Worm (Caenorhabditis elegans): ENCODE data around the gene Y37D8A.3.

Gene Y37D8A.3

ce11 chrIII:12842858-12843257 lies 13.7 kb downstream of the Y37D8A.3 start:
- TF ChIP-seq nhr-85 (tag) (peak; percentile 89), blmp-1 (tag; optimal IDR thresholded peaks at IDR 0.05) (peak; percentile 19), lin-14 (GFP tag; optimal IDR thresholded peaks at IDR 0.05) (peak; percentile 31), mef-2 (tag; optimal IDR thresholded peaks at IDR 0.05) (no peak), irx-1 (tag; optimal IDR thresholded peaks at IDR 0.05) (no peak), nhr-19 (GFP tag; conservative IDR thresholded peaks at IDR 0.05) (no peak), ztf-11 (tag; optimal IDR thresholded peaks at IDR 0.05) (no peak), fkh-8 (tag; optimal IDR thresholded peaks at IDR 0.05) (no peak), hlh-4 (tag; optimal IDR thresholded peaks at IDR 0.05) (no peak), nhr-237 (tag; optimal IDR thresholded peaks at IDR 0.05) (no peak), hpl-2 (GFP tag; optimal IDR thresholded peaks at IDR 0.05) (no peak), unc-98 (GFP tag; IDR thresholded peaks at IDR 0.05) (no peak), lin-39 (tag; optimal IDR thresholded peaks at IDR 0.05) (no peak), swsn-7 (tag; optimal IDR thresholded peaks at IDR 0.05) (no peak), Y116A8C.19 (tag; optimal IDR thresholded peaks at IDR 0.05; ENCODE audit: borderline replicate concordance) (no peak), ceh-63 (GFP tag; optimal IDR thresholded peaks at IDR 0.05) (no peak), nhr-47 (tag; optimal IDR thresholded peaks at IDR 0.05) (no peak), efl-1 (optimal IDR thresholded peaks at IDR 0.05) (no peak), efl-1 (GFP tag; optimal IDR thresholded peaks at IDR 0.05 in 1 of 2) (no peak), tbx-2 (tag; optimal IDR thresholded peaks at IDR 0.05) (peak; percentile 13), nhr-90 (tag; optimal IDR thresholded peaks at IDR 0.05; ENCODE audit: poor library complexity) (peak; percentile 5), egl-13 (tag; optimal IDR thresholded peaks at IDR 0.05) (no peak), unc-86 (tag; optimal IDR thresholded peaks at IDR 0.05) (no peak), nhr-71 (tag; optimal IDR thresholded peaks at IDR 0.05) (peak; percentile 22), rnt-1 (tag; optimal IDR thresholded peaks at IDR 0.05) (no peak), zip-4 (GFP tag; optimal IDR thresholded peaks at IDR 0.05) (no peak), lin-35 (GFP tag; optimal IDR thresholded peaks at IDR 0.05) (peak in 1 of 2 experiments; percentile 28), lir-3 (tag; optimal IDR thresholded peaks at IDR 0.05; ENCODE audit: poor library complexity) (no peak), nhr-77 (tag; optimal IDR thresholded peaks at IDR 0.05) (no peak), unc-130 (tag; optimal IDR thresholded peaks at IDR 0.05) (peak; percentile 36), nhr-12 (tag; optimal IDR thresholded peaks at IDR 0.05) (no peak), snpc-4 (tag; optimal IDR thresholded peaks at IDR 0.05) (no peak), efl-3 (GFP tag; optimal IDR thresholded peaks at IDR 0.05) (no peak), pag-3 (tag; optimal IDR thresholded peaks at IDR 0.05; ENCODE audit: borderline replicate concordance, insufficient read depth) (no peak), elt-3 (tag; optimal IDR thresholded peaks at IDR 0.05) (peak in 1 of 6 experiments; percentile 28), lin-13 (GFP tag; optimal IDR thresholded peaks at IDR 0.05) (no peak), skn-1 (tag; optimal IDR thresholded peaks at IDR 0.05) (no peak), ces-1 (GFP tag; optimal IDR thresholded peaks at IDR 0.05) (no peak), nhr-84 (tag; optimal IDR thresholded peaks at IDR 0.05) (no peak), mep-1 (tag; optimal IDR thresholded peaks at IDR 0.05) (no peak), dsc-1 (tag; optimal IDR thresholded peaks at IDR 0.05) (no peak), nhr-76 (tag; optimal IDR thresholded peaks at IDR 0.05) (no peak), egl-27 (tag; optimal IDR thresholded peaks at IDR 0.05) (no peak), mdl-1 (tag; optimal IDR thresholded peaks at IDR 0.05) (peak in 1 of 2 experiments; percentile 29), pqm-1 (tag; optimal IDR thresholded peaks at IDR 0.05) (no peak), fkh-10 (GFP tag; optimal IDR thresholded peaks at IDR 0.05) (no peak), grh-1 (GFP tag; IDR thresholded peaks at IDR 0.05) (no peak), xbp-1 (tag; optimal IDR thresholded peaks at IDR 0.05) (no peak), aha-1 (tag; optimal IDR thresholded peaks at IDR 0.05) (no peak), ceh-8 (GFP tag; optimal IDR thresholded peaks at IDR 0.05) (no peak), C16A3.4 (tag; optimal IDR thresholded peaks at IDR 0.05) (no peak), hlh-17 (GFP tag; optimal IDR thresholded peaks at IDR 0.05; ENCODE audit: borderline replicate concordance) (no peak), snu-23 (GFP tag; optimal IDR thresholded peaks at IDR 0.05) (peak; percentile 28), unc-30 (tag; optimal IDR thresholded peaks at IDR 0.05) (no peak)

Data from whole organism, L1 larva.